Worm (Caenorhabditis elegans) whole organism, early embryonic: ENCODE measurements around the gene ttr-59.

Source experiments
- ama-1 ChIP-seq: fragments of 150-350 bp; optimal IDR thresholded peaks from 2 replicates; lab custom pipeline; 2014
- tra-4 ChIP-seq: sonication (generic microtip); optimal IDR thresholded peaks from 2 replicates; lab custom pipeline; 2017; ENCODE audit warnings: missing genetic modification characterization, missing compliant biosample characterization

ce11 chrX:7328065-7328564 lies 1.5 kb upstream of the ttr-59 start:
- TF ChIP-seq ama-1 (lab: Kevin White, UChicago) (no peak), tra-4 (no peak)
